Worm (Caenorhabditis elegans) whole organism, L4 larva: ENCODE data around the gene R193.2.

Experiments
- F26F4.8 ChIP-seq: fragments of 200-800 bp; sonication (Bioruptor generic); conservative IDR thresholded peaks from 2 replicates; pipeline ENCODE4 v1.3.6; 2022; ENCODE audit warnings: missing genetic modification characterization, missing compliant biosample characterization
- dmd-9 ChIP-seq: fragments of 200-800 bp; sonication (Bioruptor generic); IDR thresholded peaks from 2 replicates; pipeline ENCODE4 v1.3.6; 2022; ENCODE audit warnings: missing genetic modification reagents, missing genetic modification characterization, missing compliant biosample characterization
- jun-1 ChIP-seq: fragments of 150-350 bp; optimal IDR thresholded peaks from 2 replicates; lab custom pipeline; 2014; ENCODE audit warnings: missing biosample characterization, missing genetic modification reagents, missing genetic modification characterization
- lin-15B ChIP-seq: fragments of 150-350 bp; sonication (generic microtip); optimal IDR thresholded peaks from 3 replicates; lab custom pipeline; 2014; ENCODE audit warnings: missing biosample characterization, missing genetic modification characterization
- lin-39 ChIP-seq: fragments of 150-350 bp; optimal IDR thresholded peaks from 2 replicates; lab custom pipeline; 2014; ENCODE audit warnings: missing biosample characterization, missing genetic modification reagents, missing genetic modification characterization
- nhr-10 ChIP-seq: fragments of 150-350 bp; optimal IDR thresholded peaks from 2 replicates; lab custom pipeline; 2014; ENCODE audit warnings: missing biosample characterization, missing genetic modification characterization

DNA sequence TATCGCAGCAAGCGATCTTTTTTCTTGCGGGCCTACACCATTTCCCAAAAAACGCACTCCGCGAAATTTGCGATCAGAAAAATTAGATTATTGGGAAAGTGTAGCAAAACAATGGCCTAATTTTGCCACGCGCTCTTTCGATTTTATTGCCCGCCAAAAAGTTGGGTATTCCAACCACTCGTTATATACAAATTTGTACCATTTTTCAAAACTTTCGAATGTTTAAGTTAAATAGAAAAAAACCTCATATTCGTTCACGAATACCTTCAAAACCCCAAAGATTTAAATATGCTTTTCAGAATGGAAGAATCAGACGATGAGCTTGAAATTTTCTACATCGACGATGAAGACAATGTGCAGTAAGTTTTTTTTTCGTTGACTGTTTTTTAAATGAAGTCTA is 44.5 kb upstream of the R193.2 start, which contains the start of gene T13G4.1:
- TF ChIP-seq nhr-10 (no peak), dmd-9 (no peak), lin-39 (no peak), lin-15B (tag; lab: Kevin White, UChicago) (no peak), F26F4.8 (no peak), jun-1 (no peak)
